Worm (Caenorhabditis elegans): ENCODE results near the gene glb-12.

- TF ChIP-seq mab-5 (tag; optimal IDR thresholded peaks at IDR 0.05) (no peak), F13H6.1 (tag; optimal IDR thresholded peaks at IDR 0.05) (no peak), nhr-23 (tag; optimal IDR thresholded peaks at IDR 0.05) (no peak), mdl-1 (tag; optimal IDR thresholded peaks at IDR 0.05) (no peak), C34F6.9 (tag; optimal IDR thresholded peaks at IDR 0.05) (no peak), fos-1 (tag; optimal IDR thresholded peaks at IDR 0.05) (no peak), ama-1 (optimal IDR thresholded peaks at IDR 0.05) (no peak), blmp-1 (tag; optimal IDR thresholded peaks at IDR 0.05; ENCODE audit: insufficient read depth) (no peak), elt-3 (tag; optimal IDR thresholded peaks at IDR 0.05) (no peak), snpc-4 (tag; optimal IDR thresholded peaks at IDR 0.05) (no peak), ceh-16 (tag; optimal IDR thresholded peaks at IDR 0.05) (no peak), lin-39 (tag; optimal IDR thresholded peaks at IDR 0.05) (no peak), nhr-11 (tag; optimal IDR thresholded peaks at IDR 0.05) (no peak), ztf-11 (tag; optimal IDR thresholded peaks at IDR 0.05) (no peak)
These were observed 750 bp downstream of the glb-12 start for ce11 chrII:10730702-10731101.
